Fruit fly (Drosophila melanogaster) whole organism, embryonic: Measurements from ENCODE around the gene Caf1-55.

Experiments
- Ada2b ChIP-seq: fragments of 200-800 bp; sonication (Bioruptor generic); IDR thresholded peaks from 2 replicates; pipeline ENCODE4 v1.3.6; 2022; ENCODE audit warnings: missing biosample characterization, missing genetic modification characterization
- Atf3 ChIP-seq: fragments of 200-800 bp; sonication (Bioruptor generic); optimal IDR thresholded peaks from 3 replicates; lab custom pipeline; 2016; ENCODE audit warnings: missing biosample characterization, missing genetic modification characterization
- Atf6 ChIP-seq: fragments of 200-800 bp; sonication (Bioruptor generic); IDR thresholded peaks from 2 replicates; pipeline ENCODE4 v1.3.6; 2022; ENCODE audit warnings: missing biosample characterization, missing genetic modification characterization
- CG10209 ChIP-seq: fragments of 200-800 bp; sonication (Bioruptor generic); optimal IDR thresholded peaks from 3 replicates; lab custom pipeline; 2017; ENCODE audit warnings: missing biosample characterization, mild to moderate bottlenecking, missing genetic modification characterization, missing genetic modification reagents
- CG10267 ChIP-seq: fragments of 200-800 bp; sonication (Bioruptor generic); optimal IDR thresholded peaks from 2 replicates; lab custom pipeline; 2018; ENCODE audit warnings: missing biosample characterization, mild to moderate bottlenecking, missing genetic modification characterization, moderate library complexity
- CG12219 ChIP-seq: fragments of 200-800 bp; sonication (Bioruptor generic); optimal IDR thresholded peaks from 3 replicates; lab custom pipeline; 2018; ENCODE audit warnings: missing biosample characterization, mild to moderate bottlenecking, missing genetic modification characterization
- CG13123 ChIP-seq: fragments of 200-800 bp; sonication (Bioruptor generic); optimal IDR thresholded peaks from 2 replicates; lab custom pipeline; 2016; ENCODE audit warnings: missing biosample characterization, missing genetic modification characterization
- CG1529 ChIP-seq: fragments of 200-800 bp; sonication (Bioruptor generic); optimal IDR thresholded peaks from 3 replicates; lab custom pipeline; 2018; ENCODE audit warnings: missing biosample characterization, missing genetic modification characterization
- CG17328 ChIP-seq: fragments of 200-800 bp; sonication (Bioruptor generic); IDR thresholded peaks from 2 replicates; pipeline ENCODE4 v1.3.6; 2022; ENCODE audit warnings: missing biosample characterization, missing genetic modification characterization
- CG17829 ChIP-seq: fragments of 200-800 bp; optimal IDR thresholded peaks from 2 replicates; lab custom pipeline; 2019; ENCODE audit warnings: missing biosample characterization, mild to moderate bottlenecking, missing genetic modification characterization, moderate library complexity
- CG18599 ChIP-seq: fragments of 200-800 bp; sonication (Bioruptor generic); optimal IDR thresholded peaks from 3 replicates; lab custom pipeline; 2017; ENCODE audit warnings: missing biosample characterization, missing genetic modification characterization, mild to moderate bottlenecking, moderate library complexity, missing genetic modification reagents
- CG4282 ChIP-seq: fragments of 200-800 bp; sonication (Bioruptor generic); optimal IDR thresholded peaks from 2 replicates; lab custom pipeline; 2016; ENCODE audit warnings: missing biosample characterization, missing genetic modification characterization
- CG4328 ChIP-seq: fragments of 200-800 bp; sonication (Bioruptor generic); optimal IDR thresholded peaks from 3 replicates; lab custom pipeline; 2017; ENCODE audit warnings: missing biosample characterization, missing genetic modification reagents, missing genetic modification characterization
- CG43689 ChIP-seq: fragments of 200-800 bp; sonication (Bioruptor generic); IDR thresholded peaks from 2 replicates; pipeline ENCODE4 v1.3.6; 2022; ENCODE audit warnings: missing biosample characterization, missing genetic modification characterization
- CG5180 ChIP-seq: fragments of 200-800 bp; sonication (Bioruptor generic); optimal IDR thresholded peaks from 3 replicates; lab custom pipeline; 2017; ENCODE audit warnings: missing biosample characterization, missing genetic modification characterization, mild to moderate bottlenecking, moderate library complexity, missing genetic modification reagents
- CG8765 ChIP-seq: fragments of 200-800 bp; sonication (Bioruptor generic); IDR thresholded peaks from 2 replicates; pipeline ENCODE4 v1.3.6; 2022; ENCODE audit warnings: missing biosample characterization, missing genetic modification characterization
- CG9817 ChIP-seq: fragments of 200-800 bp; sonication (Bioruptor generic); optimal IDR thresholded peaks from 2 replicates; lab custom pipeline; 2018; ENCODE audit warnings: missing biosample characterization, mild to moderate bottlenecking, missing genetic modification characterization, moderate library complexity
- Chrac-16 ChIP-seq: fragments of 200-800 bp; sonication (Bioruptor generic); optimal IDR thresholded peaks from 3 replicates; lab custom pipeline; 2016; ENCODE audit warnings: missing biosample characterization, missing genetic modification characterization
- Hr3 ChIP-seq: fragments of 200-800 bp; sonication (Bioruptor generic); optimal IDR thresholded peaks from 3 replicates; lab custom pipeline; 2016; ENCODE audit warnings: missing biosample characterization, missing genetic modification characterization
- Lim3 ChIP-seq: fragments of 200-800 bp; sonication (Bioruptor generic); IDR thresholded peaks from 2 replicates; pipeline ENCODE4 v1.3.6; 2022; ENCODE audit warnings: missing biosample characterization, missing genetic modification characterization
- MTF-1 ChIP-seq: fragments of 200-800 bp; sonication (Bioruptor generic); optimal IDR thresholded peaks from 2 replicates; lab custom pipeline; 2018; ENCODE audit warnings: missing biosample characterization, mild to moderate bottlenecking, missing genetic modification characterization, borderline replicate concordance
- Mrtf ChIP-seq: fragments of 200-800 bp; sonication (Bioruptor generic); IDR thresholded peaks from 3 replicates; pipeline ENCODE4 v1.3.6; 2022; ENCODE audit warnings: missing biosample characterization, missing genetic modification characterization
- Nf-YC ChIP-seq: fragments of 200-800 bp; optimal IDR thresholded peaks from 3 replicates; lab custom pipeline; 2019; ENCODE audit warnings: missing biosample characterization, mild to moderate bottlenecking, missing genetic modification characterization, moderate library complexity
- Oaz ChIP-seq: fragments of 200-800 bp; sonication (Bioruptor generic); IDR thresholded peaks from 2 replicates; pipeline ENCODE4 v1.3.6; 2022; ENCODE audit warnings: missing biosample characterization, missing genetic modification characterization
- PHDP ChIP-seq: fragments of 200-800 bp; sonication (Bioruptor generic); optimal IDR thresholded peaks from 3 replicates; lab custom pipeline; 2018; ENCODE audit warnings: missing biosample characterization, mild to moderate bottlenecking, missing genetic modification characterization, moderate library complexity
- Ptx1 ChIP-seq: fragments of 200-800 bp; sonication (Bioruptor generic); IDR thresholded peaks from 2 replicates; pipeline ENCODE4 v1.3.6; 2022; ENCODE audit warnings: missing biosample characterization, missing genetic modification characterization
- Ravus ChIP-seq: fragments of 200-800 bp; sonication (Bioruptor generic); IDR thresholded peaks from 2 replicates; pipeline ENCODE4 v1.3.6; 2022; ENCODE audit warnings: missing biosample characterization, missing genetic modification characterization
- Sry-δ ChIP-seq: fragments of 200-800 bp; sonication (Bioruptor generic); optimal IDR thresholded peaks from 2 replicates; lab custom pipeline; 2016; ENCODE audit warnings: missing biosample characterization, missing genetic modification characterization
- Stat92E ChIP-seq, 3 experiments: fragments of >200 bp in 2 of 3; fragments of 200-800 bp in 1 of 3; sonication (Bioruptor generic) in 1 of 3; optimal IDR thresholded peaks; 2 replicates each; lab custom pipeline; 2017 to 2019; ENCODE audit warnings: missing biosample characterization in 3 of 3, missing genetic modification characterization in 3 of 3, mild to moderate bottlenecking in 1 of 3, moderate library complexity in 1 of 3
- Vsx1 ChIP-seq: fragments of 200-800 bp; sonication (Bioruptor generic); optimal IDR thresholded peaks from 2 replicates; lab custom pipeline; 2017; ENCODE audit warnings: missing biosample characterization, mild to moderate bottlenecking, missing genetic modification characterization, missing genetic modification reagents
- Xrp1 ChIP-seq: fragments of 200-800 bp; sonication (Bioruptor generic); IDR thresholded peaks from 2 replicates; pipeline ENCODE4 v1.3.6; 2022; ENCODE audit warnings: missing biosample characterization, missing genetic modification characterization
- YL-1 ChIP-seq: fragments of 200-800 bp; sonication (Bioruptor generic); optimal IDR thresholded peaks from 3 replicates; lab custom pipeline; 2017; ENCODE audit warnings: missing biosample characterization, mild to moderate bottlenecking, missing genetic modification characterization
- amos ChIP-seq: fragments of 200-800 bp; sonication (Bioruptor generic); IDR thresholded peaks from 2 replicates; pipeline ENCODE4 v1.3.6; 2022; ENCODE audit warnings: missing biosample characterization, missing genetic modification characterization; ENCODE audit not compliant: partially characterized antibody
- ap ChIP-seq: fragments of 200-800 bp; sonication (Bioruptor generic); IDR thresholded peaks from 2 replicates; pipeline ENCODE4 v1.3.6; 2022; ENCODE audit warnings: missing biosample characterization, missing genetic modification characterization
- chn ChIP-seq: fragments of 200-800 bp; sonication (Bioruptor generic); optimal IDR thresholded peaks from 2 replicates; lab custom pipeline; 2016; ENCODE audit warnings: missing biosample characterization, missing genetic modification characterization
- ems ChIP-seq: fragments of 200-800 bp; sonication (Bioruptor generic); optimal IDR thresholded peaks from 3 replicates; lab custom pipeline; 2016; ENCODE audit warnings: missing biosample characterization, missing genetic modification characterization
- ewg ChIP-seq: fragments of 200-800 bp; sonication (Bioruptor generic); optimal IDR thresholded peaks from 3 replicates; lab custom pipeline; 2017; ENCODE audit warnings: mild to moderate bottlenecking, missing biosample characterization, missing genetic modification reagents, missing genetic modification characterization
- fru ChIP-seq: fragments of >200 bp; optimal IDR thresholded peaks from 2 replicates; lab custom pipeline; 2017
- ftz-f1 ChIP-seq: fragments of 200-800 bp; sonication (Bioruptor generic); optimal IDR thresholded peaks from 2 replicates; lab custom pipeline; 2016; ENCODE audit warnings: missing biosample characterization, missing genetic modification characterization
- gcm ChIP-seq: fragments of 200-800 bp; sonication (Bioruptor generic); optimal IDR thresholded peaks from 2 replicates; lab custom pipeline; 2019; ENCODE audit warnings: missing biosample characterization, mild to moderate bottlenecking, missing genetic modification characterization, moderate library complexity
- gem ChIP-seq: fragments of 200-800 bp; sonication (Bioruptor generic); optimal IDR thresholded peaks from 2 replicates; lab custom pipeline; 2019; ENCODE audit warnings: missing biosample characterization, mild to moderate bottlenecking, missing genetic modification characterization, moderate library complexity
- hkb ChIP-seq, 2 experiments: fragments of 200-800 bp in 1 of 2; fragments of >200 bp in 1 of 2; sonication (Bioruptor generic) in 1 of 2; IDR thresholded peaks in 1 of 2; optimal IDR thresholded peaks in 1 of 2; 2 replicates each; pipeline versions ENCODE4 v1.3.6 to Lab custom; 2017 to 2022; ENCODE audit warnings: missing biosample characterization in 1 of 2, missing genetic modification characterization in 1 of 2
- inv ChIP-seq: fragments of 200-800 bp; sonication (Bioruptor generic); IDR thresholded peaks from 2 replicates; pipeline ENCODE4 v1.3.6; 2022; ENCODE audit warnings: missing biosample characterization, missing genetic modification characterization; ENCODE audit not compliant: partially characterized antibody
- klu ChIP-seq: fragments of 200-800 bp; sonication (Bioruptor generic); IDR thresholded peaks from 2 replicates; pipeline ENCODE4 v1.3.6; 2022; ENCODE audit warnings: missing biosample characterization, missing genetic modification characterization
- maf-S ChIP-seq: fragments of 200-800 bp; sonication (Bioruptor generic); optimal IDR thresholded peaks from 2 replicates; lab custom pipeline; 2016; ENCODE audit warnings: missing biosample characterization, missing genetic modification characterization
- odd ChIP-seq: fragments of 200-800 bp; sonication (Bioruptor generic); optimal IDR thresholded peaks from 2 replicates; lab custom pipeline; 2017; ENCODE audit warnings: missing biosample characterization, mild to moderate bottlenecking, missing genetic modification characterization
- pum ChIP-seq: fragments of 200-800 bp; sonication (Bioruptor generic); optimal IDR thresholded peaks from 2 replicates; lab custom pipeline; 2016; ENCODE audit warnings: missing biosample characterization, missing genetic modification characterization
- ranshi ChIP-seq: fragments of 200-800 bp; sonication (Bioruptor generic); IDR thresholded peaks from 2 replicates; pipeline ENCODE4 v1.3.6; 2022; ENCODE audit warnings: missing biosample characterization, missing genetic modification characterization
- sim ChIP-seq: fragments of 200-800 bp; sonication (Bioruptor generic); IDR thresholded peaks from 2 replicates; pipeline ENCODE4 v1.3.6; 2022; ENCODE audit warnings: missing biosample characterization, missing genetic modification characterization
- sob ChIP-seq: fragments of 200-800 bp; sonication (Bioruptor generic); IDR thresholded peaks from 2 replicates; pipeline ENCODE4 v1.3.6; 2022; ENCODE audit warnings: missing biosample characterization, missing genetic modification characterization
- ssp ChIP-seq: fragments of 200-800 bp; sonication (Bioruptor generic); IDR thresholded peaks from 2 replicates; pipeline ENCODE4 v1.3.6; 2022; ENCODE audit warnings: missing biosample characterization, missing genetic modification characterization
- vvl ChIP-seq: fragments of 200-800 bp; sonication (Bioruptor generic); IDR thresholded peaks from 2 replicates; pipeline ENCODE4 v1.3.6; 2022; ENCODE audit warnings: missing biosample characterization, missing genetic modification characterization

Caf1-55 gene

DNA sequence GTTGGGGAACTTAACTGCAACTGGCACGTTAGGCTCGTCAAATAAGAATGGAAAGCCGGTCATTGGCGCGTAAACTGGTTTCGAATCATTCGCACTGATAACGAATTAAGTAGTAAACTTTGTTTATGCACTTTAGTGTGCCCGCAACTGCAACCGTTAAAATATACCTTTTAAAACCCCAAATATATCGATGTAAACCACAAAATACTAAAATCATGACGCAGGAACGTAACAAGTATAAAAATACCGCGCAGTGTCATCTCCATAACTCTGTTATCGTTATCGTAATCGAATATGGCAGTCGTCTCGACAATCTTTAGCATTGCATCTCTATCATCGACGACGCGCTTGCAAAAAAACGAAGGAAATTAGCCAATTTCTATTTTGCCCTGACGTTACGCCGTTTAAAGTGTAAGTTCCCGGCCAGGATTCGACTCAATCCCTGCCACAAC, at the start of gene Caf1-55, which contains the start of gene CG31344 (continued):
- TF ChIP-seq Vsx1 (peak; percentile 16), CG17328 (GFP tag; lab: Robert Waterston, UW) (no peak), Ada2b (GFP tag; lab: Robert Waterston, UW) (no peak), CG9817 (tag; lab: Kevin White, UChicago) (no peak), gem (tag; lab: Kevin White, UChicago) (no peak), CG5180 (no peak), Lim3 (GFP tag; lab: Robert Waterston, UW) (no peak), Oaz (no peak), maf-S (GFP tag; lab: Kevin White, UChicago) (peak; percentile 12), ranshi (GFP tag; lab: Robert Waterston, UW) (no peak), CG10267 (peak; percentile 37), CG17829 (tag; lab: Kevin White, UChicago) (peak; percentile 34), Atf3 (GFP tag; lab: Kevin White, UChicago) (no peak), CG13123 (GFP tag; lab: Kevin White, UChicago) (no peak), Chrac-16 (no peak), ems (no peak), Atf6 (GFP tag; lab: Robert Waterston, UW) (no peak), Mrtf (GFP tag; lab: Robert Waterston, UW) (no peak), CG10209 (GFP tag; lab: Kevin White, UChicago) (no peak), ssp (GFP tag; lab: Robert Waterston, UW) (no peak), Xrp1 (no peak), inv (peak; percentile 58; the same call in 1 of the 2 replicates), Ptx1 (GFP tag; lab: Robert Waterston, UW) (no peak), sob (GFP tag; lab: Robert Waterston, UW) (no peak), Nf-YC (peak; percentile 9), gcm (GFP tag; lab: Kevin White, UChicago) (no peak), CG1529 (GFP tag; lab: Kevin White, UChicago) (no peak), Sry-δ (GFP tag; lab: Kevin White, UChicago) (peak; percentile 97), hkb (optimal IDR thresholded peaks at IDR 0.05; lab: Kevin White, UChicago) (no peak), hkb (GFP tag; IDR thresholded peaks at IDR 0.05; lab: Robert Waterston, UW) (no peak), fru (no peak), CG12219 (GFP tag; lab: Kevin White, UChicago) (no peak), odd (GFP tag; lab: Kevin White, UChicago) (no peak), chn (no peak), vvl (GFP tag; lab: Robert Waterston, UW) (peak; percentile 42; the same call in 1 of the 2 replicates), CG4282 (no peak), Stat92E (GFP tag; optimal IDR thresholded peaks at IDR 0.05; lab: Kevin White, UChicago) (peak in 1 of 3 experiments; percentile 69), klu (GFP tag; lab: Robert Waterston, UW) (no peak), CG4328 (GFP tag; lab: Kevin White, UChicago) (no peak), amos (GFP tag; lab: Robert Waterston, UW) (peak; percentile 78), CG18599 (no peak), ewg (GFP tag; lab: Kevin White, UChicago) (no peak), ftz-f1 (GFP tag; lab: Kevin White, UChicago) (no peak), ap (GFP tag; lab: Robert Waterston, UW) (no peak), PHDP (tag; lab: Kevin White, UChicago) (peak; percentile 25), sim (GFP tag; lab: Robert Waterston, UW) (no peak), CG43689 (no peak), CG8765 (no peak), Ravus (GFP tag; lab: Robert Waterston, UW) (no peak), pum (GFP tag; lab: Kevin White, UChicago) (no peak), Hr3 (GFP tag; lab: Kevin White, UChicago) (no peak), YL-1 (peak; percentile 81), MTF-1 (GFP tag; lab: Kevin White, UChicago) (no peak)
